Fruit fly (Drosophila melanogaster) whole organism, embryonic: ENCODE measurements around the gene CG9839.
A peak's percentile ranks its signal among the peaks of the same experiment; 100 is the strongest.

Source experiments
- BEAF-32 ChIP-seq: fragments of 200-800 bp; sonication (Bioruptor generic); optimal IDR thresholded peaks from 3 replicates; lab custom pipeline; 2017; ENCODE audit warnings: missing biosample characterization, missing genetic modification characterization, mild to moderate bottlenecking, moderate library complexity, missing genetic modification reagents
- Bgb ChIP-seq: fragments of 200-800 bp; sonication (Bioruptor generic); IDR thresholded peaks from 2 replicates; pipeline ENCODE4 v1.3.6; 2022; ENCODE audit warnings: missing biosample characterization, missing genetic modification characterization; ENCODE audit not compliant: partially characterized antibody
- CG10147 ChIP-seq: fragments of 200-800 bp; sonication (Bioruptor generic); optimal IDR thresholded peaks from 2 replicates; lab custom pipeline; 2019; ENCODE audit warnings: missing biosample characterization, mild to moderate bottlenecking, missing genetic modification characterization, moderate library complexity
- CG11085 ChIP-seq: fragments of 200-800 bp; sonication (Bioruptor generic); IDR thresholded peaks from 2 replicates; pipeline ENCODE4 v1.3.6; 2022; ENCODE audit warnings: missing biosample characterization, missing genetic modification characterization
- CG11723 ChIP-seq: fragments of 200-800 bp; sonication (Bioruptor generic); optimal IDR thresholded peaks from 2 replicates; lab custom pipeline; 2017; ENCODE audit warnings: missing biosample characterization, mild to moderate bottlenecking, missing genetic modification characterization
- CG12071 ChIP-seq: fragments of 200-800 bp; sonication (Bioruptor generic); optimal IDR thresholded peaks from 3 replicates; lab custom pipeline; 2018; ENCODE audit warnings: missing biosample characterization, mild to moderate bottlenecking, missing genetic modification characterization
- CG12104 ChIP-seq: fragments of 200-800 bp; sonication (Bioruptor generic); optimal IDR thresholded peaks from 3 replicates; lab custom pipeline; 2016; ENCODE audit warnings: missing biosample characterization, missing genetic modification characterization
- CG1233 ChIP-seq: fragments of 200-800 bp; sonication (Bioruptor generic); optimal IDR thresholded peaks from 4 replicates; lab custom pipeline; 2018; ENCODE audit warnings: missing biosample characterization, mild to moderate bottlenecking, missing genetic modification characterization
- CG13775 ChIP-seq: fragments of 200-800 bp; sonication (Bioruptor generic); optimal IDR thresholded peaks from 3 replicates; lab custom pipeline; 2017; ENCODE audit warnings: missing biosample characterization, mild to moderate bottlenecking, missing genetic modification characterization
- CG15696 ChIP-seq: fragments of 200-800 bp; sonication (Bioruptor generic); optimal IDR thresholded peaks from 2 replicates; lab custom pipeline; 2019; ENCODE audit warnings: missing biosample characterization, mild to moderate bottlenecking, missing genetic modification characterization, moderate library complexity
- CG16815 ChIP-seq: fragments of 200-800 bp; sonication (Bioruptor generic); optimal IDR thresholded peaks from 3 replicates; lab custom pipeline; 2017; ENCODE audit warnings: missing biosample characterization, mild to moderate bottlenecking, missing genetic modification characterization
- CG17186 ChIP-seq: fragments of 200-800 bp; sonication (Bioruptor generic); optimal IDR thresholded peaks from 3 replicates; lab custom pipeline; 2017; ENCODE audit warnings: missing biosample characterization, missing genetic modification reagents, missing genetic modification characterization
- CG17612 ChIP-seq: fragments of 200-800 bp; sonication (Bioruptor generic); IDR thresholded peaks from 2 replicates; pipeline ENCODE4 v1.3.6; 2022; ENCODE audit warnings: missing biosample characterization, missing genetic modification characterization
- CG17912 ChIP-seq: fragments of 200-800 bp; sonication (Bioruptor generic); optimal IDR thresholded peaks from 2 replicates; lab custom pipeline; 2018; ENCODE audit warnings: missing biosample characterization, mild to moderate bottlenecking, missing genetic modification characterization
- CG30431 ChIP-seq: fragments of 200-800 bp; sonication (Bioruptor generic); optimal IDR thresholded peaks from 2 replicates; lab custom pipeline; 2017; ENCODE audit warnings: missing biosample characterization, missing genetic modification characterization
- CG32532 ChIP-seq: fragments of 200-800 bp; sonication (Bioruptor generic); IDR thresholded peaks from 2 replicates; pipeline ENCODE4 v1.3.6; 2022; ENCODE audit warnings: missing biosample characterization, missing genetic modification characterization
- CG32772 ChIP-seq: fragments of 200-800 bp; sonication (Bioruptor generic); IDR thresholded peaks from 2 replicates; pipeline ENCODE4 v1.3.6; 2022; ENCODE audit warnings: missing biosample characterization, missing genetic modification characterization
- CG3726 ChIP-seq: fragments of 200-800 bp; sonication (Bioruptor generic); IDR thresholded peaks from 3 replicates; pipeline ENCODE4, ENCODE4 v1.3.6; 2022; ENCODE audit warnings: missing biosample characterization, missing genetic modification characterization
- CG3995 ChIP-seq: fragments of 200-800 bp; sonication (Bioruptor generic); optimal IDR thresholded peaks from 3 replicates; lab custom pipeline; 2016; ENCODE audit warnings: missing biosample characterization, missing genetic modification characterization
- CG4404 ChIP-seq: fragments of 200-800 bp; sonication (Bioruptor generic); IDR thresholded peaks from 2 replicates; pipeline ENCODE4 v1.3.6; 2022; ENCODE audit warnings: missing biosample characterization, missing genetic modification characterization
- CG6689 ChIP-seq: fragments of 200-800 bp; sonication (Bioruptor generic); IDR thresholded peaks from 2 replicates; pipeline ENCODE4 v1.3.6; 2022; ENCODE audit warnings: missing biosample characterization, missing genetic modification characterization
- CG8290 ChIP-seq, 3 experiments: fragments of 200-800 bp; sonication (Bioruptor generic); optimal IDR thresholded peaks; 2 replicates each; lab custom pipeline; 2016 to 2019; ENCODE audit warnings: missing biosample characterization in 3 of 3, missing genetic modification characterization in 3 of 3, mild to moderate bottlenecking in 2 of 3, moderate library complexity in 1 of 3
- CG9727 ChIP-seq: fragments of 200-800 bp; sonication (Bioruptor generic); optimal IDR thresholded peaks from 3 replicates; lab custom pipeline; 2017; ENCODE audit warnings: missing biosample characterization, mild to moderate bottlenecking, missing genetic modification characterization
- CG9817 ChIP-seq: fragments of 200-800 bp; sonication (Bioruptor generic); optimal IDR thresholded peaks from 2 replicates; lab custom pipeline; 2018; ENCODE audit warnings: missing biosample characterization, mild to moderate bottlenecking, missing genetic modification characterization, moderate library complexity
- Dek ChIP-seq: fragments of 200-800 bp; sonication (Bioruptor generic); optimal IDR thresholded peaks from 3 replicates; lab custom pipeline; 2019; ENCODE audit warnings: missing biosample characterization, mild to moderate bottlenecking, missing genetic modification characterization, moderate library complexity
- Gug ChIP-seq: fragments of 200-800 bp; sonication (Bioruptor generic); IDR thresholded peaks from 4 replicates; pipeline ENCODE4 v1.3.6; 2022; ENCODE audit warnings: missing biosample characterization, missing genetic modification characterization
- HLH54F ChIP-seq: fragments of 200-800 bp; sonication (Bioruptor generic); optimal IDR thresholded peaks from 3 replicates; lab custom pipeline; 2016; ENCODE audit warnings: missing biosample characterization, missing genetic modification characterization
- Hr51 ChIP-seq, 2 experiments: fragments of 200-800 bp; sonication (Bioruptor generic); optimal IDR thresholded peaks; 2 replicates in 1 of 2; 3 replicates in 1 of 2; lab custom pipeline; 2016 to 2018; ENCODE audit warnings: missing biosample characterization in 2 of 2, missing genetic modification characterization in 2 of 2, mild to moderate bottlenecking in 1 of 2, moderate library complexity in 1 of 2
- Hr78 ChIP-seq, 2 experiments: fragments of 200-800 bp in 1 of 2; fragments of >200 bp in 1 of 2; sonication (Bioruptor generic) in 1 of 2; optimal IDR thresholded peaks; 2 replicates each; lab custom pipeline; 2017 to 2019; ENCODE audit warnings: missing biosample characterization in 2 of 2, missing genetic modification characterization in 2 of 2, mild to moderate bottlenecking in 1 of 2, moderate library complexity in 1 of 2
- Med ChIP-seq: fragments of 200-800 bp; sonication (Bioruptor generic); peaks from one replicate; lab custom pipeline; 2016; ENCODE audit warnings: missing biosample characterization, missing genetic modification characterization, mild to moderate bottlenecking, inconsistent platforms, moderate library complexity
- Meics ChIP-seq: fragments of 200-800 bp; sonication (Bioruptor generic); optimal IDR thresholded peaks from 2 replicates; lab custom pipeline; 2017; ENCODE audit warnings: missing biosample characterization, mild to moderate bottlenecking, missing genetic modification characterization
- PHDP ChIP-seq: fragments of 200-800 bp; sonication (Bioruptor generic); optimal IDR thresholded peaks from 3 replicates; lab custom pipeline; 2018; ENCODE audit warnings: missing biosample characterization, mild to moderate bottlenecking, missing genetic modification characterization, moderate library complexity
- Poxn ChIP-seq: fragments of 200-800 bp; sonication (Bioruptor generic); IDR thresholded peaks from 2 replicates; pipeline ENCODE4 v1.3.6; 2022; ENCODE audit warnings: missing biosample characterization, missing genetic modification characterization
- Rfx ChIP-seq: fragments of 200-800 bp; sonication (Bioruptor generic); IDR thresholded peaks from 2 replicates; pipeline ENCODE4 v1.3.6; 2022; ENCODE audit warnings: missing biosample characterization, missing genetic modification characterization
- bbx ChIP-seq: fragments of 200-800 bp; sonication (Bioruptor generic); IDR thresholded peaks from 2 replicates; pipeline ENCODE4 v1.3.6; 2022; ENCODE audit warnings: missing biosample characterization, missing genetic modification characterization; ENCODE audit not compliant: partially characterized antibody
- ewg ChIP-seq: fragments of 200-800 bp; sonication (Bioruptor generic); optimal IDR thresholded peaks from 3 replicates; lab custom pipeline; 2017; ENCODE audit warnings: mild to moderate bottlenecking, missing biosample characterization, missing genetic modification reagents, missing genetic modification characterization
- fd64A ChIP-seq: fragments of 200-800 bp; sonication (Bioruptor generic); optimal IDR thresholded peaks from 3 replicates; lab custom pipeline; 2018; ENCODE audit warnings: missing biosample characterization, mild to moderate bottlenecking, missing genetic modification characterization
- fru ChIP-seq: fragments of >200 bp; optimal IDR thresholded peaks from 2 replicates; lab custom pipeline; 2017
- insv ChIP-seq, 2 experiments: fragments of 200-800 bp; sonication (Bioruptor generic); optimal IDR thresholded peaks; 3 replicates each; lab custom pipeline; 2016 to 2018; ENCODE audit warnings: missing biosample characterization in 2 of 2, missing genetic modification characterization in 2 of 2
- lola ChIP-seq, 3 experiments: fragments of >200 bp in 2 of 3; fragments of 200-800 bp in 1 of 3; sonication (Bioruptor generic) in 1 of 3; optimal IDR thresholded peaks; 2 replicates each; lab custom pipeline; 2017 to 2019; ENCODE audit warnings: missing biosample characterization in 3 of 3, missing genetic modification characterization in 3 of 3, mild to moderate bottlenecking in 1 of 3, moderate library complexity in 1 of 3
- nom ChIP-seq: fragments of 200-800 bp; sonication (Bioruptor generic); optimal IDR thresholded peaks from 2 replicates; lab custom pipeline; 2017; ENCODE audit warnings: missing biosample characterization, missing genetic modification characterization, mild to moderate bottlenecking, moderate library complexity, missing genetic modification reagents
- onecut ChIP-seq: fragments of 200-800 bp; sonication (Bioruptor generic); IDR thresholded peaks from 2 replicates; pipeline ENCODE4 v1.3.6; 2022; ENCODE audit warnings: missing biosample characterization, missing genetic modification characterization
- p53 ChIP-seq: fragments of 200-800 bp; sonication (Bioruptor generic); optimal IDR thresholded peaks from 2 replicates; lab custom pipeline; 2016; ENCODE audit warnings: missing biosample characterization, missing genetic modification characterization
- sc ChIP-seq, 3 experiments: fragments of >200 bp in 2 of 3; fragments of 200-800 bp in 1 of 3; sonication (Bioruptor generic) in 1 of 3; optimal IDR thresholded peaks; 2 replicates in 2 of 3; 3 replicates in 1 of 3; lab custom pipeline; 2017; ENCODE audit warnings: mild to moderate bottlenecking in 1 of 3, missing biosample characterization in 1 of 3, missing genetic modification characterization in 1 of 3, missing genetic modification reagents in 1 of 3
- sisA ChIP-seq: fragments of 200-800 bp; sonication (Bioruptor generic); IDR thresholded peaks from 2 replicates; pipeline ENCODE4 v1.3.6; 2022; ENCODE audit warnings: missing biosample characterization, missing genetic modification characterization
- so ChIP-seq: fragments of 200-800 bp; sonication (Bioruptor generic); IDR thresholded peaks from 3 replicates; pipeline ENCODE4 v1.3.6; 2022; ENCODE audit warnings: missing biosample characterization, missing genetic modification characterization
- tll ChIP-seq, 2 experiments: fragments of 200-800 bp in 1 of 2; fragments of >200 bp in 1 of 2; sonication (Bioruptor generic) in 1 of 2; optimal IDR thresholded peaks; 2 replicates each; lab custom pipeline; 2017 to 2019; ENCODE audit warnings: missing biosample characterization in 2 of 2, missing genetic modification characterization in 2 of 2, mild to moderate bottlenecking in 1 of 2, moderate library complexity in 1 of 2
- trh ChIP-seq: fragments of 200-800 bp; sonication (Bioruptor generic); optimal IDR thresholded peaks from 2 replicates; lab custom pipeline; 2016; ENCODE audit warnings: missing biosample characterization, missing genetic modification characterization
- yki ChIP-seq: fragments of >200 bp; optimal IDR thresholded peaks from 3 replicates; lab custom pipeline; 2018

CG9839 gene

dm6 chr3R:8808518-8808921, 2.9 kb upstream of the CG9839 start (continued):
- TF ChIP-seq ewg (GFP tag; lab: Kevin White, UChicago): peak; percentile 39
- TF ChIP-seq Bgb: no peak
- peak; percentile 47 for TF ChIP-seq CG12104 (GFP tag; lab: Kevin White, UChicago)
- no peak; the same call in 1 of the 2 replicates for TF ChIP-seq CG32532 (GFP tag; lab: Robert Waterston, UW)
- peak; percentile 64 for TF ChIP-seq onecut (GFP tag; lab: Robert Waterston, UW)
- TF ChIP-seq Rfx (GFP tag; lab: Robert Waterston, UW): 0 out of 2 replicates have a peak, but pooled peaks have one; percentile 8
- TF ChIP-seq sisA (GFP tag; lab: Robert Waterston, UW): peak; percentile 32; the same call in 1 of the 2 replicates
- peak; percentile 52 for TF ChIP-seq CG8290 (GFP tag; optimal IDR thresholded peaks at IDR 0.05; lab: Kevin White, UChicago)
- peak in 1 of 2 experiments; percentile 60 for TF ChIP-seq CG8290 (tag; optimal IDR thresholded peaks at IDR 0.05; lab: Kevin White, UChicago)
- TF ChIP-seq Gug (GFP tag; lab: Robert Waterston, UW): no peak
- peak; percentile 21 for TF ChIP-seq Meics (GFP tag; lab: Kevin White, UChicago)
- no peak for TF ChIP-seq CG3726 (GFP tag; lab: Robert Waterston, UW)
- peak; percentile 8 for TF ChIP-seq HLH54F
- peak in 1 of 2 experiments; percentile 55 for TF ChIP-seq Hr51 (GFP tag; optimal IDR thresholded peaks at IDR 0.05; lab: Kevin White, UChicago)
- TF ChIP-seq CG10147: no peak
- TF ChIP-seq so (GFP tag; lab: Robert Waterston, UW): no peak
- no peak for TF ChIP-seq bbx (GFP tag; lab: Robert Waterston, UW)
- no peak for TF ChIP-seq sc (optimal IDR thresholded peaks at IDR 0.05; lab: Kevin White, UChicago)
- peak; percentile 81 for TF ChIP-seq sc (GFP tag; optimal IDR thresholded peaks at IDR 0.05; lab: Kevin White, UChicago)
- TF ChIP-seq CG9727 (GFP tag; lab: Kevin White, UChicago): peak; percentile 96
- TF ChIP-seq tll (GFP tag; optimal IDR thresholded peaks at IDR 0.05; lab: Kevin White, UChicago): peak in 1 of 2 experiments; percentile 98
- TF ChIP-seq Poxn (GFP tag; lab: Robert Waterston, UW): no peak
- no peak for TF ChIP-seq fru (lab: Kevin White, UChicago)
- peak; percentile 51 for TF ChIP-seq PHDP (tag; lab: Kevin White, UChicago)
- peak; percentile 49 for TF ChIP-seq CG11723 (GFP tag; lab: Kevin White, UChicago)
- no peak for TF ChIP-seq CG17912
- TF ChIP-seq insv (GFP tag; optimal IDR thresholded peaks at IDR 0.05; lab: Kevin White, UChicago): peak in 1 of 2 experiments; percentile 17
- no peak for TF ChIP-seq BEAF-32 (GFP tag; lab: Kevin White, UChicago)
- no peak for TF ChIP-seq nom (GFP tag; lab: Kevin White, UChicago)
- TF ChIP-seq yki (lab: Kevin White, UChicago): no peak
- TF ChIP-seq CG17612: no peak
- peak; percentile 69 for TF ChIP-seq CG1233
- TF ChIP-seq trh: peak; percentile 20
- TF ChIP-seq CG3995: no peak
- TF ChIP-seq CG32772: peak; percentile 48; the same call in 1 of the 2 replicates
- no peak for TF ChIP-seq CG17186
- TF ChIP-seq CG6689 (GFP tag; lab: Robert Waterston, UW): peak; percentile 76
- peak; percentile 77 for TF ChIP-seq Med (GFP tag; lab: Kevin White, UChicago)
- no peak for TF ChIP-seq CG11085 (GFP tag; lab: Robert Waterston, UW)
- TF ChIP-seq fd64A: no peak
- TF ChIP-seq Dek (tag; lab: Kevin White, UChicago): no peak
- TF ChIP-seq CG30431: peak; percentile 71
- peak in 1 of 2 experiments; percentile 31 for TF ChIP-seq Hr78 (GFP tag; optimal IDR thresholded peaks at IDR 0.05; lab: Kevin White, UChicago)
- TF ChIP-seq CG9817: no peak
- peak in 1 of 3 experiments; percentile 97 for TF ChIP-seq lola (GFP tag; optimal IDR thresholded peaks at IDR 0.05; lab: Kevin White, UChicago)
- TF ChIP-seq CG16815: peak; percentile 89
- TF ChIP-seq p53 (GFP tag; lab: Kevin White, UChicago): no peak
- TF ChIP-seq CG4404 (GFP tag; lab: Robert Waterston, UW): peak; percentile 90
- peak; percentile 88 for TF ChIP-seq CG13775 (GFP tag; lab: Kevin White, UChicago)
- TF ChIP-seq CG15696 (tag; lab: Kevin White, UChicago): peak; percentile 99
- TF ChIP-seq CG12071: no peak
